Fruit fly (Drosophila melanogaster): ENCODE data around the gene CG13685.

- TF ChIP-seq Hr83 (GFP tag; optimal IDR thresholded peaks at IDR 0.05; ENCODE audit: poor library complexity, severe bottlenecking) (no peak), Hr78 (GFP tag; optimal IDR thresholded peaks at IDR 0.05) (no peak), brk (GFP tag; optimal IDR thresholded peaks at IDR 0.05) (no peak), usp (GFP tag; optimal IDR thresholded peaks at IDR 0.05) (no peak), ey (GFP tag; optimal IDR thresholded peaks at IDR 0.05) (no peak), CG32264 (GFP tag; optimal IDR thresholded peaks at IDR 0.05) (no peak), pan (optimal IDR thresholded peaks at IDR 0.05) (no peak), rgr (GFP tag; optimal IDR thresholded peaks at IDR 0.05) (no peak), sv (GFP tag; optimal IDR thresholded peaks at IDR 0.05) (no peak), fru (GFP tag; optimal IDR thresholded peaks at IDR 0.05) (no peak), Dfd (GFP tag; optimal IDR thresholded peaks at IDR 0.05) (no peak), Hnf4 (GFP tag; optimal IDR thresholded peaks at IDR 0.05) (no peak), GATAd (GFP tag; optimal IDR thresholded peaks at IDR 0.05) (no peak)
Measured at dm6 chr3L:7741953-7742352, 5.2 kb upstream of the CG13685 start.

All from whole organism, wandering third instar larva.